Worm (Caenorhabditis elegans): ENCODE data around the gene T03F6.4.

DNA sequence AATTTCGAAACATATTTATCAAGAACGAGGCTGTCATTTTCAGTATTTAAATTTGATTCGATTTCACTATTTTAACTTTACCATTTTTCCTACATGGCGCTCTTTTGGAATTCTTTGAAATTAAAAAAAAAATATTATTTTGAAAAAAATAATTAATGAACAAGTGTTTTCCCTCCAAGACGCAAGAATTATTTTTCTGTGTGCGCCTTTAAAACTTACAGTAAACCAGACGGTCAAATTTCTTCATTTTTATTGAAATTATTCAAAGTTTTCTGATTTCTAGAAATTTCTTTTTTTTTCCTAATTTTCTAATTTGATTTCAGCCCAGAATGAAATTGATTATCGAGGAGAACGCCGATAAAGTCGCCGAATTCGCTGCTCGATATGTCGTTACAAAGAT lies 3.1 kb downstream of the T03F6.4 start, which contains the start of gene T03F6.3:
- TF ChIP-seq ama-1 (optimal IDR thresholded peaks at IDR 0.05) = no peak
- no peak for TF ChIP-seq nhr-25 (tag; optimal IDR thresholded peaks at IDR 0.05)
- no peak for TF ChIP-seq tbx-2 (tag; optimal IDR thresholded peaks at IDR 0.05)
